Worm (Caenorhabditis elegans) whole organism, midembryonic: ENCODE measurements around the gene C24G6.8.

Source experiments
- T22C8.4 ChIP-seq: fragments of 200-800 bp; sonication (Bioruptor generic); IDR thresholded peaks from 2 replicates; pipeline ENCODE4 v1.3.6; 2022; ENCODE audit warnings: missing genetic modification characterization, missing compliant biosample characterization
- cog-1 ChIP-seq: sonication (generic microtip); optimal IDR thresholded peaks from 2 replicates; lab custom pipeline; 2016; ENCODE audit warnings: missing genetic modification characterization, missing compliant biosample characterization
- flt-1 ChIP-seq: fragments of 200-800 bp; sonication (Bioruptor generic); IDR thresholded peaks from 2 replicates; pipeline ENCODE4 v1.3.6; 2022; ENCODE audit warnings: missing genetic modification characterization, missing compliant biosample characterization
- klf-2 ChIP-seq: fragments of 200-800 bp; sonication (Bioruptor generic); conservative IDR thresholded peaks from 2 replicates; pipeline ENCODE4 v1.3.6; 2022; ENCODE audit warnings: missing genetic modification reagents, missing genetic modification characterization, missing compliant biosample characterization
- med-1 ChIP-seq: sonication (generic microtip); optimal IDR thresholded peaks from 2 replicates; lab custom pipeline; 2017; ENCODE audit warnings: missing genetic modification characterization, mild to moderate bottlenecking, missing compliant biosample characterization, antibody characterized with exemption, missing genetic modification reagents; ENCODE audit not compliant: insufficient read depth
- ref-1 ChIP-seq: fragments of 200-800 bp; sonication (Bioruptor generic); conservative IDR thresholded peaks from 2 replicates; pipeline ENCODE4 v1.3.6; 2022; ENCODE audit warnings: missing genetic modification reagents, missing genetic modification characterization, missing compliant biosample characterization
- tab-1 ChIP-seq: fragments of 200-800 bp; sonication (Bioruptor generic); IDR thresholded peaks from 2 replicates; pipeline ENCODE4 v1.3.6; 2022; ENCODE audit warnings: missing genetic modification characterization, missing compliant biosample characterization
- ztf-23 ChIP-seq: fragments of 200-800 bp; sonication (Bioruptor generic); IDR thresholded peaks from 2 replicates; pipeline ENCODE4 v1.3.6; 2022; ENCODE audit warnings: missing genetic modification reagents, missing genetic modification characterization, missing compliant biosample characterization
- ztf-29 ChIP-seq: fragments of 200-800 bp; sonication (Bioruptor generic); IDR thresholded peaks from 2 replicates; pipeline ENCODE4 v1.3.6; 2022; ENCODE audit warnings: missing genetic modification reagents, missing genetic modification characterization, missing compliant biosample characterization

The C24G6.8 gene

ce11 chrV:5567119-5567518, 31.4 kb upstream of the C24G6.8 start, which contains the start of gene C18C4.7:
Gene C18C4.7, minus strand, starts transcription at chrV:5567219.
- TF ChIP-seq tab-1 (GFP tag; lab: Robert Waterston, UW) = no peak
- TF ChIP-seq flt-1 (GFP tag; lab: Robert Waterston, UW) = no peak
- no peak for TF ChIP-seq ztf-29 (GFP tag; lab: Robert Waterston, UW)
- TF ChIP-seq cog-1 (tag; lab: Kevin White, UChicago) = no peak
- TF ChIP-seq klf-2 = no peak
- TF ChIP-seq ztf-23 (GFP tag; lab: Robert Waterston, UW) = no peak
- no peak for TF ChIP-seq ref-1 (GFP tag; lab: Robert Waterston, UW)

ce11 chrV:5559882-5560281, 24.2 kb upstream of the C24G6.8 start:
- TF ChIP-seq ref-1 (GFP tag; lab: Robert Waterston, UW) (no peak), klf-2 (no peak), cog-1 (tag; lab: Kevin White, UChicago) (no peak), med-1 (GFP tag; lab: Kevin White, UChicago) (no peak), ztf-23 (GFP tag; lab: Robert Waterston, UW) (no peak), ztf-29 (GFP tag; lab: Robert Waterston, UW) (no peak), flt-1 (GFP tag; lab: Robert Waterston, UW) (no peak), tab-1 (GFP tag; lab: Robert Waterston, UW) (no peak), T22C8.4 (no peak)

ce11 chrV:5558590-5558989, 22.9 kb upstream of the C24G6.8 start, which contains the start of gene glb-5:
Gene glb-5, plus strand, starts transcription at chrV:5558890.
- no peak for TF ChIP-seq ref-1 (GFP tag; lab: Robert Waterston, UW)
- no peak for TF ChIP-seq ztf-29 (GFP tag; lab: Robert Waterston, UW)
- TF ChIP-seq T22C8.4 = no peak

- TF ChIP-seq ztf-29 (GFP tag; lab: Robert Waterston, UW) = no peak
- TF ChIP-seq tab-1 (GFP tag; lab: Robert Waterston, UW) = no peak
- no peak for TF ChIP-seq klf-2
- no peak for TF ChIP-seq flt-1 (GFP tag; lab: Robert Waterston, UW)
- TF ChIP-seq med-1 (GFP tag; lab: Kevin White, UChicago) = no peak
- TF ChIP-seq ref-1 (GFP tag; lab: Robert Waterston, UW) = no peak
- TF ChIP-seq ztf-23 (GFP tag; lab: Robert Waterston, UW) = no peak
- TF ChIP-seq T22C8.4 = no peak
- no peak for TF ChIP-seq cog-1 (tag; lab: Kevin White, UChicago)
Measured at ce11 chrV:5548497-5548896, 12.8 kb upstream of the C24G6.8 start.

- TF ChIP-seq cog-1 (tag; lab: Kevin White, UChicago) (no peak), med-1 (GFP tag; lab: Kevin White, UChicago) (no peak), ztf-29 (GFP tag; lab: Robert Waterston, UW) (no peak), T22C8.4 (no peak), ztf-23 (GFP tag; lab: Robert Waterston, UW) (no peak), flt-1 (GFP tag; lab: Robert Waterston, UW) (no peak), klf-2 (no peak), ref-1 (GFP tag; lab: Robert Waterston, UW) (no peak), tab-1 (GFP tag; lab: Robert Waterston, UW) (no peak)
Measured at ce11 chrV:5548051-5548450, 12.4 kb upstream of the C24G6.8 start, which contains the start of gene ugt-48. Gene ugt-48, minus strand, starts transcription at chrV:5548062.

- TF ChIP-seq ztf-23 (GFP tag; lab: Robert Waterston, UW) = no peak
- TF ChIP-seq med-1 (GFP tag; lab: Kevin White, UChicago) = no peak
- no peak for TF ChIP-seq ref-1 (GFP tag; lab: Robert Waterston, UW)
- no peak for TF ChIP-seq flt-1 (GFP tag; lab: Robert Waterston, UW)
- no peak for TF ChIP-seq klf-2
- no peak for TF ChIP-seq cog-1 (tag; lab: Kevin White, UChicago)
- TF ChIP-seq ztf-29 (GFP tag; lab: Robert Waterston, UW) = no peak
- TF ChIP-seq tab-1 (GFP tag; lab: Robert Waterston, UW) = no peak
- no peak for TF ChIP-seq T22C8.4
Measured at ce11 chrV:5538500-5538899, 2.8 kb upstream of the C24G6.8 start, which contains the start of gene cft-1. Gene cft-1, plus strand, starts transcription at chrV:5538800.

- TF ChIP-seq cog-1 (tag; lab: Kevin White, UChicago) (no peak), ztf-29 (GFP tag; lab: Robert Waterston, UW) (no peak), T22C8.4 (no peak), ztf-23 (GFP tag; lab: Robert Waterston, UW) (no peak), klf-2 (no peak), flt-1 (GFP tag; lab: Robert Waterston, UW) (no peak), ref-1 (GFP tag; lab: Robert Waterston, UW) (no peak), tab-1 (GFP tag; lab: Robert Waterston, UW) (no peak), med-1 (GFP tag; lab: Kevin White, UChicago) (no peak)
Measured at ce11 chrV:5536240-5536811, 652 bp upstream of the C24G6.8 start, which contains the start of the genes cox-16 and syp-2. Gene cox-16, minus strand, starts transcription at chrV:5536243. Gene syp-2, plus strand, starts transcription at chrV:5536487.

- TF ChIP-seq med-1 (GFP tag; lab: Kevin White, UChicago) = no peak
- no peak for TF ChIP-seq cog-1 (tag; lab: Kevin White, UChicago)
- no peak for TF ChIP-seq ztf-29 (GFP tag; lab: Robert Waterston, UW)
- TF ChIP-seq ref-1 (GFP tag; lab: Robert Waterston, UW) = no peak
- no peak for TF ChIP-seq T22C8.4
- no peak for TF ChIP-seq klf-2
- no peak for TF ChIP-seq flt-1 (GFP tag; lab: Robert Waterston, UW)
- no peak for TF ChIP-seq ztf-23 (GFP tag; lab: Robert Waterston, UW)
- no peak for TF ChIP-seq tab-1 (GFP tag; lab: Robert Waterston, UW)
Measured at ce11 chrV:5533755-5534154, 1.9 kb downstream of the C24G6.8 start, which contains the start of gene grl-1. Gene grl-1, minus strand, starts transcription at chrV:5533855.

ce11 chrV:5527694-5528093, 8.0 kb downstream of the C24G6.8 start:
- TF ChIP-seq tab-1 (GFP tag; lab: Robert Waterston, UW) = no peak
